Worm (Caenorhabditis elegans): Measurements from ENCODE around the gene nhr-219.

The nhr-219 gene

ce11 chrV:8980845-8981244 lies 14.9 kb upstream of the nhr-219 start, which contains the start of gene str-84:
Gene str-84, minus strand, starts transcription at chrV:8980945.
- TF ChIP-seq ama-1 (optimal IDR thresholded peaks at IDR 0.05) (no peak), ceh-36 (tag; optimal IDR thresholded peaks at IDR 0.05) (no peak), hmbx-1 (tag; optimal IDR thresholded peaks at IDR 0.05) (no peak), pes-1 (GFP tag; IDR thresholded peaks at IDR 0.05) (no peak), hnd-1 (tag; optimal IDR thresholded peaks at IDR 0.05) (no peak), tbx-37 (GFP tag; conservative IDR thresholded peaks at IDR 0.05) (no peak), ets-7 (tag; optimal IDR thresholded peaks at IDR 0.05) (no peak), tra-4 (tag; optimal IDR thresholded peaks at IDR 0.05) (no peak), flt-1 (GFP tag; IDR thresholded peaks at IDR 0.05) (no peak)

ce11 chrV:8977895-8978294 lies 11.9 kb upstream of the nhr-219 start:
- TF ChIP-seq ets-7 (tag; optimal IDR thresholded peaks at IDR 0.05) (no peak), flt-1 (GFP tag; IDR thresholded peaks at IDR 0.05) (no peak), ama-1 (optimal IDR thresholded peaks at IDR 0.05) (no peak), F13C5.2 (tag; optimal IDR thresholded peaks at IDR 0.05) (no peak), B0310.2 (tag; optimal IDR thresholded peaks at IDR 0.05) (no peak), tra-4 (tag; optimal IDR thresholded peaks at IDR 0.05) (no peak), ceh-13 (GFP tag; optimal IDR thresholded peaks at IDR 0.05) (no peak), aly-1 (tag; optimal IDR thresholded peaks at IDR 0.05) (no peak), hnd-1 (tag; optimal IDR thresholded peaks at IDR 0.05) (no peak), ceh-36 (tag; optimal IDR thresholded peaks at IDR 0.05) (no peak), pes-1 (GFP tag; IDR thresholded peaks at IDR 0.05) (no peak), tbx-11 (GFP tag; IDR thresholded peaks at IDR 0.05) (no peak)

ce11 chrV:8974889-8975422 lies 9.0 kb upstream of the nhr-219 start, which contains the start of gene nhr-143:
Gene nhr-143, minus strand, starts transcription at chrV:8974939.
- no peak for TF ChIP-seq sea-1 (GFP tag; conservative IDR thresholded peaks at IDR 0.05)
- TF ChIP-seq hnd-1 (tag; optimal IDR thresholded peaks at IDR 0.05) = no peak
- TF ChIP-seq tra-4 (tag; optimal IDR thresholded peaks at IDR 0.05) = no peak
- no peak for TF ChIP-seq F13C5.2 (tag; optimal IDR thresholded peaks at IDR 0.05)
- no peak for TF ChIP-seq tbx-11 (GFP tag; IDR thresholded peaks at IDR 0.05)
- TF ChIP-seq B0310.2 (tag; optimal IDR thresholded peaks at IDR 0.05) = no peak
- no peak for TF ChIP-seq ets-7 (tag; optimal IDR thresholded peaks at IDR 0.05)
- no peak for TF ChIP-seq aly-1 (tag; optimal IDR thresholded peaks at IDR 0.05)
- TF ChIP-seq hmg-4 (GFP tag; optimal IDR thresholded peaks at IDR 0.05) = no peak
- TF ChIP-seq tbx-37 (GFP tag; conservative IDR thresholded peaks at IDR 0.05) = no peak
- TF ChIP-seq scrt-1 (GFP tag; IDR thresholded peaks at IDR 0.05) = no peak
- TF ChIP-seq flt-1 (GFP tag; IDR thresholded peaks at IDR 0.05) = no peak
- TF ChIP-seq hmbx-1 (tag; optimal IDR thresholded peaks at IDR 0.05) = no peak
- no peak for TF ChIP-seq ama-1 (optimal IDR thresholded peaks at IDR 0.05)
- TF ChIP-seq ceh-36 (tag; optimal IDR thresholded peaks at IDR 0.05) = no peak
- no peak for TF ChIP-seq ceh-13 (GFP tag; optimal IDR thresholded peaks at IDR 0.05)
- TF ChIP-seq pes-1 (GFP tag; IDR thresholded peaks at IDR 0.05) = no peak

- TF ChIP-seq tbx-37 (GFP tag; conservative IDR thresholded peaks at IDR 0.05) = no peak
Observed at ce11 chrV:8972271-8972670, 6.3 kb upstream of the nhr-219 start, which contains the start of gene nhr-195. Gene nhr-195, minus strand, starts transcription at chrV:8972371.

ce11 chrV:8964055-8964758 lies 1.8 kb downstream of the nhr-219 start, which contains the start of gene nhr-44:
Gene nhr-44, minus strand, starts transcription at chrV:8964105.
- no peak for TF ChIP-seq tbx-37 (GFP tag; conservative IDR thresholded peaks at IDR 0.05)
- TF ChIP-seq B0310.2 (tag; optimal IDR thresholded peaks at IDR 0.05) = no peak
- no peak for TF ChIP-seq ama-1 (optimal IDR thresholded peaks at IDR 0.05)
- no peak for TF ChIP-seq hmg-4 (GFP tag; optimal IDR thresholded peaks at IDR 0.05)
- no peak for TF ChIP-seq aly-1 (tag; optimal IDR thresholded peaks at IDR 0.05)
- no peak for TF ChIP-seq flt-1 (GFP tag; IDR thresholded peaks at IDR 0.05)
- no peak for TF ChIP-seq tbx-11 (GFP tag; IDR thresholded peaks at IDR 0.05)
- TF ChIP-seq ets-7 (tag; optimal IDR thresholded peaks at IDR 0.05) = no peak
- TF ChIP-seq tra-4 (tag; optimal IDR thresholded peaks at IDR 0.05) = no peak
- TF ChIP-seq scrt-1 (GFP tag; IDR thresholded peaks at IDR 0.05) = no peak
- no peak for TF ChIP-seq pes-1 (GFP tag; IDR thresholded peaks at IDR 0.05)
- TF ChIP-seq hnd-1 (tag; optimal IDR thresholded peaks at IDR 0.05) = no peak
- no peak for TF ChIP-seq F13C5.2 (tag; optimal IDR thresholded peaks at IDR 0.05)
- no peak for TF ChIP-seq ceh-13 (GFP tag; optimal IDR thresholded peaks at IDR 0.05)
- no peak for TF ChIP-seq hmbx-1 (tag; optimal IDR thresholded peaks at IDR 0.05)
- TF ChIP-seq sea-1 (GFP tag; conservative IDR thresholded peaks at IDR 0.05) = no peak

- TF ChIP-seq tbx-37 (GFP tag; conservative IDR thresholded peaks at IDR 0.05) = no peak
- no peak for TF ChIP-seq pes-1 (GFP tag; IDR thresholded peaks at IDR 0.05)
- TF ChIP-seq scrt-1 (GFP tag; IDR thresholded peaks at IDR 0.05) = no peak
- TF ChIP-seq aly-1 (tag; optimal IDR thresholded peaks at IDR 0.05) = no peak
- TF ChIP-seq hnd-1 (tag; optimal IDR thresholded peaks at IDR 0.05) = no peak
- no peak for TF ChIP-seq sea-1 (GFP tag; conservative IDR thresholded peaks at IDR 0.05)
- TF ChIP-seq F13C5.2 (tag; optimal IDR thresholded peaks at IDR 0.05) = no peak
- no peak for TF ChIP-seq ceh-36 (tag; optimal IDR thresholded peaks at IDR 0.05)
- TF ChIP-seq ets-7 (tag; optimal IDR thresholded peaks at IDR 0.05) = no peak
- TF ChIP-seq flt-1 (GFP tag; IDR thresholded peaks at IDR 0.05) = no peak
- TF ChIP-seq hmbx-1 (tag; optimal IDR thresholded peaks at IDR 0.05) = no peak
- TF ChIP-seq hmg-4 (GFP tag; optimal IDR thresholded peaks at IDR 0.05) = no peak
- no peak for TF ChIP-seq ceh-13 (GFP tag; optimal IDR thresholded peaks at IDR 0.05)
- TF ChIP-seq tbx-11 (GFP tag; IDR thresholded peaks at IDR 0.05) = no peak
- no peak for TF ChIP-seq B0310.2 (tag; optimal IDR thresholded peaks at IDR 0.05)
Observed at ce11 chrV:8956387-8957095, 9.4 kb downstream of the nhr-219 start, which contains the start of gene ttc-17. Gene ttc-17, plus strand, starts transcription at chrV:8957045.

- TF ChIP-seq ceh-36 (tag; optimal IDR thresholded peaks at IDR 0.05) = no peak
- TF ChIP-seq scrt-1 (GFP tag; IDR thresholded peaks at IDR 0.05) = no peak
- peak; percentile 19 for TF ChIP-seq hmg-4 (GFP tag; optimal IDR thresholded peaks at IDR 0.05)
Observed at ce11 chrV:8949873-8950272, 16.1 kb downstream of the nhr-219 start.
